Fruit fly (Drosophila melanogaster) whole organism, embryonic: Measurements from ENCODE around the gene Ldsdh1.
A peak's percentile ranks its signal among the peaks of the same experiment; 100 is the strongest.

Source experiments
- Abd-B ChIP-seq: fragments of 200-800 bp; sonication (Bioruptor generic); optimal IDR thresholded peaks from 2 replicates; lab custom pipeline; 2018; ENCODE audit warnings: missing biosample characterization, mild to moderate bottlenecking, missing genetic modification characterization, moderate library complexity
- Aef1 ChIP-seq: fragments of 200-800 bp; sonication (Bioruptor generic); IDR thresholded peaks from 3 replicates; pipeline ENCODE4 v1.3.6; 2022; ENCODE audit warnings: missing biosample characterization, missing genetic modification characterization
- Asciz ChIP-seq: fragments of 200-800 bp; sonication (Bioruptor generic); optimal IDR thresholded peaks from 2 replicates; lab custom pipeline; 2017; ENCODE audit warnings: missing biosample characterization, mild to moderate bottlenecking, missing genetic modification characterization, missing genetic modification reagents
- Blimp-1 ChIP-seq: fragments of 200-800 bp; sonication (Bioruptor generic); optimal IDR thresholded peaks from 3 replicates; lab custom pipeline; 2018; ENCODE audit warnings: missing biosample characterization, missing genetic modification characterization, mild to moderate bottlenecking, moderate library complexity, missing genetic modification reagents
- CG10147 ChIP-seq: fragments of 200-800 bp; sonication (Bioruptor generic); optimal IDR thresholded peaks from 2 replicates; lab custom pipeline; 2019; ENCODE audit warnings: missing biosample characterization, mild to moderate bottlenecking, missing genetic modification characterization, moderate library complexity
- CG10321 ChIP-seq: fragments of 200-800 bp; sonication (Bioruptor generic); IDR thresholded peaks from 2 replicates; pipeline ENCODE4 v1.3.6; 2022; ENCODE audit warnings: missing biosample characterization, missing genetic modification characterization
- CG10543 ChIP-seq: fragments of 200-800 bp; sonication (Bioruptor generic); optimal IDR thresholded peaks from 3 replicates; lab custom pipeline; 2017; ENCODE audit warnings: missing biosample characterization, mild to moderate bottlenecking, missing genetic modification characterization, moderate library complexity
- CG11247 ChIP-seq: fragments of 200-800 bp; sonication (Bioruptor generic); IDR thresholded peaks from 2 replicates; pipeline ENCODE4 v1.3.6; 2022; ENCODE audit warnings: missing biosample characterization, missing genetic modification characterization
- CG11723 ChIP-seq: fragments of 200-800 bp; sonication (Bioruptor generic); optimal IDR thresholded peaks from 2 replicates; lab custom pipeline; 2017; ENCODE audit warnings: missing biosample characterization, mild to moderate bottlenecking, missing genetic modification characterization
- CG12236 ChIP-seq: fragments of 200-800 bp; sonication (Bioruptor generic); optimal IDR thresholded peaks from 2 replicates; lab custom pipeline; 2016; ENCODE audit warnings: missing biosample characterization, missing genetic modification characterization
- CG14014 ChIP-seq: fragments of 200-800 bp; sonication (Bioruptor generic); IDR thresholded peaks from 2 replicates; pipeline ENCODE4 v1.3.6; 2022; ENCODE audit warnings: missing biosample characterization, missing genetic modification characterization
- CG14710 ChIP-seq: fragments of 200-800 bp; sonication (Bioruptor generic); optimal IDR thresholded peaks from 3 replicates; lab custom pipeline; 2019; ENCODE audit warnings: missing biosample characterization, mild to moderate bottlenecking, missing genetic modification characterization, moderate library complexity
- CG17612 ChIP-seq: fragments of 200-800 bp; sonication (Bioruptor generic); IDR thresholded peaks from 2 replicates; pipeline ENCODE4 v1.3.6; 2022; ENCODE audit warnings: missing biosample characterization, missing genetic modification characterization
- CG17912 ChIP-seq: fragments of 200-800 bp; sonication (Bioruptor generic); optimal IDR thresholded peaks from 2 replicates; lab custom pipeline; 2018; ENCODE audit warnings: missing biosample characterization, mild to moderate bottlenecking, missing genetic modification characterization
- CG31441 ChIP-seq: fragments of 200-800 bp; sonication (Bioruptor generic); IDR thresholded peaks from 2 replicates; pipeline ENCODE4 v1.3.6; 2022; ENCODE audit warnings: missing biosample characterization, missing genetic modification characterization
- CG32772 ChIP-seq: fragments of 200-800 bp; sonication (Bioruptor generic); IDR thresholded peaks from 2 replicates; pipeline ENCODE4 v1.3.6; 2022; ENCODE audit warnings: missing biosample characterization, missing genetic modification characterization
- CG34376 ChIP-seq: fragments of 200-800 bp; sonication (Bioruptor generic); optimal IDR thresholded peaks from 2 replicates; lab custom pipeline; 2018; ENCODE audit warnings: missing biosample characterization, mild to moderate bottlenecking, missing genetic modification characterization
- CG4404 ChIP-seq: fragments of 200-800 bp; sonication (Bioruptor generic); IDR thresholded peaks from 2 replicates; pipeline ENCODE4 v1.3.6; 2022; ENCODE audit warnings: missing biosample characterization, missing genetic modification characterization
- CG4424 ChIP-seq: fragments of 200-800 bp; sonication (Bioruptor generic); optimal IDR thresholded peaks from 3 replicates; lab custom pipeline; 2016; ENCODE audit warnings: missing biosample characterization, missing genetic modification characterization
- CG6689 ChIP-seq: fragments of 200-800 bp; sonication (Bioruptor generic); IDR thresholded peaks from 2 replicates; pipeline ENCODE4 v1.3.6; 2022; ENCODE audit warnings: missing biosample characterization, missing genetic modification characterization
- CG7556 ChIP-seq: fragments of 200-800 bp; sonication (Bioruptor generic); optimal IDR thresholded peaks from 2 replicates; lab custom pipeline; 2017; ENCODE audit warnings: missing biosample characterization, mild to moderate bottlenecking, missing genetic modification characterization
- CG7745 ChIP-seq: fragments of 200-800 bp; sonication (Bioruptor generic); optimal IDR thresholded peaks from 2 replicates; lab custom pipeline; 2018; ENCODE audit warnings: missing biosample characterization, mild to moderate bottlenecking, missing genetic modification characterization, moderate library complexity
- Drgx ChIP-seq: fragments of 200-800 bp; sonication (Bioruptor generic); IDR thresholded peaks from 2 replicates; pipeline ENCODE4 v1.3.6; 2022; ENCODE audit warnings: missing biosample characterization, missing genetic modification characterization
- Gug ChIP-seq: fragments of 200-800 bp; sonication (Bioruptor generic); IDR thresholded peaks from 4 replicates; pipeline ENCODE4 v1.3.6; 2022; ENCODE audit warnings: missing biosample characterization, missing genetic modification characterization
- Hr78 ChIP-seq, 2 experiments: fragments of 200-800 bp in 1 of 2; fragments of >200 bp in 1 of 2; sonication (Bioruptor generic) in 1 of 2; optimal IDR thresholded peaks; 2 replicates each; lab custom pipeline; 2017 to 2019; ENCODE audit warnings: missing biosample characterization in 2 of 2, missing genetic modification characterization in 2 of 2, mild to moderate bottlenecking in 1 of 2, moderate library complexity in 1 of 2
- Hsf ChIP-seq: fragments of 200-800 bp; sonication (Bioruptor generic); optimal IDR thresholded peaks from 3 replicates; lab custom pipeline; 2016; ENCODE audit warnings: missing biosample characterization, missing genetic modification characterization
- NC2β ChIP-seq: fragments of 200-800 bp; sonication (Bioruptor generic); optimal IDR thresholded peaks from 2 replicates; lab custom pipeline; 2016; ENCODE audit warnings: missing biosample characterization, missing genetic modification characterization
- PHDP ChIP-seq: fragments of 200-800 bp; sonication (Bioruptor generic); optimal IDR thresholded peaks from 3 replicates; lab custom pipeline; 2018; ENCODE audit warnings: missing biosample characterization, mild to moderate bottlenecking, missing genetic modification characterization, moderate library complexity
- Rx ChIP-seq: fragments of 200-800 bp; sonication (Bioruptor generic); IDR thresholded peaks from 2 replicates; pipeline ENCODE4 v1.3.6; 2022; ENCODE audit warnings: missing biosample characterization, missing genetic modification characterization
- Sry-β ChIP-seq: fragments of 200-800 bp; sonication (Bioruptor generic); optimal IDR thresholded peaks from 2 replicates; lab custom pipeline; 2018; ENCODE audit warnings: missing biosample characterization, mild to moderate bottlenecking, missing genetic modification characterization, moderate library complexity
- Taf1 ChIP-seq: fragments of 200-800 bp; sonication (Bioruptor generic); IDR thresholded peaks from 2 replicates; pipeline ENCODE4 v1.3.6; 2022; ENCODE audit warnings: missing biosample characterization, missing genetic modification characterization
- cas ChIP-seq: fragments of 200-800 bp; sonication (Bioruptor generic); IDR thresholded peaks from 2 replicates; pipeline ENCODE4 v1.3.6; 2022; ENCODE audit warnings: missing biosample characterization, missing genetic modification characterization
- chinmo ChIP-seq: fragments of 200-800 bp; sonication (Bioruptor generic); IDR thresholded peaks from 4 replicates; pipeline ENCODE4 v1.3.6; 2022; ENCODE audit warnings: missing biosample characterization, missing genetic modification characterization; ENCODE audit not compliant: partially characterized antibody
- crc ChIP-seq: fragments of 200-800 bp; sonication (Bioruptor generic); optimal IDR thresholded peaks from 2 replicates; lab custom pipeline; 2016; ENCODE audit warnings: missing biosample characterization, missing genetic modification characterization
- croc ChIP-seq: fragments of 200-800 bp; sonication (Bioruptor generic); conservative IDR thresholded peaks from 3 replicates; pipeline ENCODE4 v1.3.6; 2022; ENCODE audit warnings: missing biosample characterization, missing genetic modification characterization
- gro ChIP-seq: fragments of 200-800 bp; sonication (Bioruptor generic); optimal IDR thresholded peaks from 2 replicates; lab custom pipeline; 2016; ENCODE audit warnings: missing biosample characterization, missing genetic modification characterization
- nom ChIP-seq: fragments of 200-800 bp; sonication (Bioruptor generic); optimal IDR thresholded peaks from 2 replicates; lab custom pipeline; 2017; ENCODE audit warnings: missing biosample characterization, missing genetic modification characterization, mild to moderate bottlenecking, moderate library complexity, missing genetic modification reagents
- ranshi ChIP-seq: fragments of 200-800 bp; sonication (Bioruptor generic); IDR thresholded peaks from 2 replicates; pipeline ENCODE4 v1.3.6; 2022; ENCODE audit warnings: missing biosample characterization, missing genetic modification characterization
- row ChIP-seq: fragments of 200-800 bp; sonication (Bioruptor generic); IDR thresholded peaks from 3 replicates; pipeline ENCODE4 v1.3.6; 2022; ENCODE audit warnings: missing biosample characterization, missing genetic modification characterization
- run ChIP-seq: fragments of 200-800 bp; sonication (Bioruptor generic); optimal IDR thresholded peaks from 3 replicates; lab custom pipeline; 2018; ENCODE audit warnings: missing biosample characterization, mild to moderate bottlenecking, missing genetic modification characterization
- slbo ChIP-seq: fragments of 200-800 bp; sonication (Bioruptor generic); IDR thresholded peaks from 2 replicates; pipeline ENCODE4 v1.3.6; 2022; ENCODE audit warnings: missing biosample characterization, missing genetic modification characterization
- slou ChIP-seq: fragments of 200-800 bp; sonication (Bioruptor generic); optimal IDR thresholded peaks from 3 replicates; lab custom pipeline; 2016; ENCODE audit warnings: missing biosample characterization, missing genetic modification characterization
- ssp ChIP-seq: fragments of 200-800 bp; sonication (Bioruptor generic); IDR thresholded peaks from 2 replicates; pipeline ENCODE4 v1.3.6; 2022; ENCODE audit warnings: missing biosample characterization, missing genetic modification characterization
- sug ChIP-seq: fragments of 200-800 bp; optimal IDR thresholded peaks from 2 replicates; lab custom pipeline; 2019; ENCODE audit warnings: missing biosample characterization, mild to moderate bottlenecking, missing genetic modification characterization, moderate library complexity
- tio ChIP-seq: fragments of 200-800 bp; sonication (Bioruptor generic); optimal IDR thresholded peaks from 2 replicates; lab custom pipeline; 2017; ENCODE audit warnings: missing biosample characterization, missing genetic modification characterization, inconsistent platforms
- toy ChIP-seq: fragments of 200-800 bp; sonication (Bioruptor generic); IDR thresholded peaks from 2 replicates; pipeline ENCODE4 v1.3.6; 2022; ENCODE audit warnings: missing biosample characterization, missing genetic modification characterization
- unc-4 ChIP-seq: fragments of 200-800 bp; sonication (Bioruptor generic); IDR thresholded peaks from 2 replicates; pipeline ENCODE4 v1.3.6; 2022; ENCODE audit warnings: missing biosample characterization, missing genetic modification characterization; ENCODE audit not compliant: partially characterized antibody
- usp ChIP-seq: fragments of >200 bp; optimal IDR thresholded peaks from 2 replicates; lab custom pipeline; 2017; ENCODE audit warnings: missing biosample characterization, missing genetic modification characterization
- zfh1 ChIP-seq: fragments of 200-800 bp; sonication (Bioruptor generic); IDR thresholded peaks from 3 replicates; pipeline ENCODE4 v1.3.6; 2022; ENCODE audit warnings: missing biosample characterization, missing genetic modification characterization

Ldsdh1 gene

dm6 chrX:8114476-8115342 lies 33.3 kb upstream of the Ldsdh1 start (continued):
- TF ChIP-seq ranshi (GFP tag; lab: Robert Waterston, UW) = peak; percentile 63; the same call in 1 of the 2 replicates
- TF ChIP-seq CG17912 = no peak
- peak in 1 of 2 experiments; percentile 61 for TF ChIP-seq Hr78 (GFP tag; optimal IDR thresholded peaks at IDR 0.05; lab: Kevin White, UChicago)
- peak; percentile 50; the same call in 1 of the 3 replicates for TF ChIP-seq zfh1
- peak; percentile 28 for TF ChIP-seq CG11723
- TF ChIP-seq CG14014 = peak; percentile 74
- no peak for TF ChIP-seq CG17612 (GFP tag; lab: Robert Waterston, UW)
- no peak for TF ChIP-seq croc
- TF ChIP-seq chinmo (GFP tag; lab: Robert Waterston, UW) = 0 out of 4 replicates have a peak, but pooled peaks have one; percentile 40
- TF ChIP-seq CG7556 (GFP tag; lab: Kevin White, UChicago) = peak; percentile 74
- peak; percentile 48 for TF ChIP-seq CG4424 (GFP tag; lab: Kevin White, UChicago)
- no peak for TF ChIP-seq Taf1 (GFP tag; lab: Robert Waterston, UW)
- peak; percentile 58 for TF ChIP-seq CG10147
- no peak for TF ChIP-seq slou (GFP tag; lab: Kevin White, UChicago)
- TF ChIP-seq sug = peak; percentile 75
- no peak for TF ChIP-seq Rx (GFP tag; lab: Robert Waterston, UW)
- peak; percentile 42 for TF ChIP-seq Blimp-1 (GFP tag; lab: Kevin White, UChicago)
- TF ChIP-seq CG11247 (GFP tag; lab: Robert Waterston, UW) = 0 out of 2 replicates have a peak, but pooled peaks have one; percentile 32
- no peak for TF ChIP-seq nom
- no peak for TF ChIP-seq CG12236 (GFP tag; lab: Kevin White, UChicago)
- peak; percentile 75 for TF ChIP-seq PHDP (tag; lab: Kevin White, UChicago)
- TF ChIP-seq crc (GFP tag; lab: Kevin White, UChicago) = no peak
- TF ChIP-seq CG32772 (GFP tag; lab: Robert Waterston, UW) = no peak
- no peak for TF ChIP-seq ssp (GFP tag; lab: Robert Waterston, UW)
- TF ChIP-seq CG14710 (tag; lab: Kevin White, UChicago) = peak; percentile 7
- TF ChIP-seq CG10321 (GFP tag; lab: Robert Waterston, UW) = no peak
- TF ChIP-seq Drgx (GFP tag; lab: Robert Waterston, UW) = peak; percentile 9; the same call in 1 of the 2 replicates
- no peak for TF ChIP-seq Sry-β
- no peak for TF ChIP-seq usp (GFP tag; lab: Kevin White, UChicago)
- peak; percentile 29 for TF ChIP-seq NC2β (GFP tag; lab: Kevin White, UChicago)
- no peak for TF ChIP-seq cas (GFP tag; lab: Robert Waterston, UW)
- no peak for TF ChIP-seq toy (GFP tag; lab: Robert Waterston, UW)
- peak; percentile 56 for TF ChIP-seq Abd-B (GFP tag; lab: Kevin White, UChicago)
- TF ChIP-seq Gug (GFP tag; lab: Robert Waterston, UW) = no peak
- peak; percentile 42 for TF ChIP-seq CG6689 (GFP tag; lab: Robert Waterston, UW)
- no peak for TF ChIP-seq unc-4 (GFP tag; lab: Robert Waterston, UW)
- TF ChIP-seq CG7745 (tag; lab: Kevin White, UChicago) = no peak
- TF ChIP-seq CG31441 (GFP tag; lab: Robert Waterston, UW) = peak; percentile 62
- TF ChIP-seq row (GFP tag; lab: Robert Waterston, UW) = peak; percentile 76
- TF ChIP-seq slbo = peak; percentile 78
- peak; percentile 53 for TF ChIP-seq Asciz (GFP tag; lab: Kevin White, UChicago)
- TF ChIP-seq CG10543 = peak; percentile 57
- peak; percentile 71 for TF ChIP-seq Hsf (GFP tag; lab: Kevin White, UChicago)
- peak; percentile 35; the same call in 1 of the 3 replicates for TF ChIP-seq Aef1 (GFP tag; lab: Robert Waterston, UW)
- peak; percentile 67 for TF ChIP-seq CG34376 (GFP tag; lab: Kevin White, UChicago)
- TF ChIP-seq run (tag; lab: Kevin White, UChicago) = peak; percentile 42
- no peak for TF ChIP-seq CG4404 (GFP tag; lab: Robert Waterston, UW)
- TF ChIP-seq gro (GFP tag; lab: Kevin White, UChicago) = peak; percentile 32
- TF ChIP-seq tio (GFP tag; lab: Kevin White, UChicago) = no peak
